Worm (Caenorhabditis elegans) whole organism, young adult: Measurements from ENCODE around the gene sru-4.

ENCODE experiments used
- C06A6.2 ChIP-seq: fragments of 200-800 bp; sonication (Bioruptor generic); conservative IDR thresholded peaks from 2 replicates; pipeline ENCODE4 v1.3.6; 2022; ENCODE audit warnings: missing genetic modification characterization, missing compliant biosample characterization
- C17E4.6 ChIP-seq: fragments of 200-800 bp; sonication (Bioruptor generic); IDR thresholded peaks from 2 replicates; pipeline ENCODE4 v1.3.6; 2022; ENCODE audit warnings: missing genetic modification reagents, missing genetic modification characterization, missing compliant biosample characterization
- F10E7.11 ChIP-seq: sonication (generic microtip); optimal IDR thresholded peaks from 2 replicates; lab custom pipeline; 2017; ENCODE audit warnings: mild to moderate bottlenecking, missing genetic modification characterization, moderate library complexity, missing compliant biosample characterization
- F22D6.2 ChIP-seq: sonication (generic microtip); optimal IDR thresholded peaks from 2 replicates; lab custom pipeline; 2016; ENCODE audit warnings: mild to moderate bottlenecking, missing genetic modification characterization, missing compliant biosample characterization
- F23B12.7 ChIP-seq: sonication (generic microtip); optimal IDR thresholded peaks from 2 replicates; lab custom pipeline; 2017; ENCODE audit warnings: missing genetic modification characterization, mild to moderate bottlenecking, missing compliant biosample characterization, antibody characterized with exemption, moderate library complexity; ENCODE audit not compliant: insufficient read depth
- F49E8.2 ChIP-seq: sonication (generic microtip); optimal IDR thresholded peaks from 3 replicates; lab custom pipeline; 2017; ENCODE audit warnings: missing genetic modification characterization, mild to moderate bottlenecking, missing compliant biosample characterization, antibody characterized with exemption, moderate library complexity; ENCODE audit not compliant: insufficient read depth
- F52B5.7 ChIP-seq: sonication (generic microtip); optimal IDR thresholded peaks from 2 replicates; lab custom pipeline; 2016; ENCODE audit warnings: mild to moderate bottlenecking, missing genetic modification characterization, missing compliant biosample characterization
- F55B11.4 ChIP-seq: sonication (generic microtip); optimal IDR thresholded peaks from 2 replicates; lab custom pipeline; 2016; ENCODE audit warnings: missing compliant biosample characterization, missing genetic modification characterization, borderline replicate concordance; ENCODE audit not compliant: insufficient read depth
- T07F8.4 ChIP-seq: sonication (generic microtip); optimal IDR thresholded peaks from 2 replicates; lab custom pipeline; 2016; ENCODE audit warnings: mild to moderate bottlenecking, missing genetic modification characterization, moderate library complexity, missing compliant biosample characterization
- T26A5.8 ChIP-seq: sonication (generic microtip); optimal IDR thresholded peaks from 2 replicates; lab custom pipeline; 2016; ENCODE audit warnings: missing genetic modification characterization, missing compliant biosample characterization
- Y56A3A.18 ChIP-seq: fragments of 200-800 bp; sonication (Bioruptor generic); IDR thresholded peaks from 2 replicates; pipeline ENCODE4 v1.3.6; 2022; ENCODE audit warnings: missing genetic modification reagents, missing genetic modification characterization, missing compliant biosample characterization
- ZK185.1 ChIP-seq: sonication (generic microtip); optimal IDR thresholded peaks from 2 replicates; lab custom pipeline; 2016; ENCODE audit warnings: mild to moderate bottlenecking, missing genetic modification characterization, missing compliant biosample characterization; ENCODE audit not compliant: poor library complexity, severe bottlenecking
- akir-1 ChIP-seq: fragments of 200-800 bp; sonication (Bioruptor generic); optimal IDR thresholded peaks from 2 replicates; lab custom pipeline; 2018; ENCODE audit warnings: mild to moderate bottlenecking, missing genetic modification characterization, moderate library complexity, missing compliant biosample characterization
- attf-3 ChIP-seq: fragments of 200-800 bp; sonication (Bioruptor generic); conservative IDR thresholded peaks from 2 replicates; pipeline ENCODE4 v1.3.6; 2022; ENCODE audit warnings: missing genetic modification reagents, missing genetic modification characterization, missing compliant biosample characterization
- attf-5 ChIP-seq: fragments of 200-800 bp; sonication (Bioruptor generic); optimal IDR thresholded peaks from 2 replicates; lab custom pipeline; 2018; ENCODE audit warnings: mild to moderate bottlenecking, missing genetic modification characterization, missing compliant biosample characterization
- bed-1 ChIP-seq: fragments of 200-800 bp; sonication (Bioruptor generic); IDR thresholded peaks from 2 replicates; pipeline ENCODE4 v1.3.6; 2022; ENCODE audit warnings: missing genetic modification reagents, missing genetic modification characterization, missing compliant biosample characterization
- cebp-1 ChIP-seq, 2 experiments: fragments of 200-800 bp in 1 of 2; sonication (Bioruptor generic) in 1 of 2; sonication (generic microtip) in 1 of 2; IDR thresholded peaks in 1 of 2; optimal IDR thresholded peaks in 1 of 2; 2 replicates each; pipeline versions ENCODE4 v1.3.6 to Lab custom; 2017 to 2022; ENCODE audit warnings: missing compliant biosample characterization in 2 of 2, missing genetic modification characterization in 2 of 2, mild to moderate bottlenecking in 1 of 2, missing genetic modification reagents in 1 of 2, moderate library complexity in 1 of 2
- cebp-2 ChIP-seq: fragments of 200-800 bp; sonication (Bioruptor generic); IDR thresholded peaks from 2 replicates; pipeline ENCODE4 v1.3.6; 2022; ENCODE audit warnings: missing genetic modification characterization, missing compliant biosample characterization
- ceh-27 ChIP-seq: fragments of 200-800 bp; sonication (Bioruptor generic); optimal IDR thresholded peaks from 2 replicates; lab custom pipeline; 2018; ENCODE audit warnings: mild to moderate bottlenecking, missing genetic modification characterization, moderate library complexity, missing compliant biosample characterization
- ceh-40 ChIP-seq: fragments of 200-800 bp; sonication (Bioruptor generic); IDR thresholded peaks from 2 replicates; pipeline ENCODE4 v1.3.6; 2022; ENCODE audit warnings: missing genetic modification characterization, missing compliant biosample characterization
- chd-7 ChIP-seq: sonication (generic microtip); optimal IDR thresholded peaks from 2 replicates; lab custom pipeline; 2016; ENCODE audit warnings: mild to moderate bottlenecking, missing genetic modification characterization, moderate library complexity, missing compliant biosample characterization
- die-1 ChIP-seq: sonication (generic microtip); optimal IDR thresholded peaks from 2 replicates; lab custom pipeline; 2016; ENCODE audit warnings: missing genotype, mild to moderate bottlenecking, missing genetic modification characterization, missing compliant biosample characterization
- efl-1 ChIP-seq: fragments of 150-350 bp; optimal IDR thresholded peaks from 2 replicates; lab custom pipeline; 2014; ENCODE audit warnings: missing biosample characterization, missing genetic modification reagents, missing genetic modification characterization
- ets-4 ChIP-seq: fragments of 200-800 bp; sonication (Bioruptor generic); optimal IDR thresholded peaks from 2 replicates; lab custom pipeline; 2018; ENCODE audit warnings: mild to moderate bottlenecking, missing genetic modification characterization, missing compliant biosample characterization
- him-1 ChIP-seq: sonication (generic microtip); optimal IDR thresholded peaks from 2 replicates; lab custom pipeline; 2016; ENCODE audit warnings: missing genotype, missing genetic modification reagents, missing genetic modification characterization, missing compliant biosample characterization
- hlh-12 ChIP-seq: sonication (generic microtip); optimal IDR thresholded peaks from 2 replicates; lab custom pipeline; 2016; ENCODE audit warnings: missing genetic modification characterization, missing compliant biosample characterization
- hmg-1.2 ChIP-seq: fragments of 200-800 bp; sonication (Bioruptor generic); IDR thresholded peaks from 2 replicates; pipeline ENCODE4 v1.3.6; 2022; ENCODE audit warnings: missing genetic modification reagents, missing genetic modification characterization, missing compliant biosample characterization
- hmg-20 ChIP-seq: fragments of 200-800 bp; sonication (Bioruptor generic); IDR thresholded peaks from 2 replicates; pipeline ENCODE4 v1.3.6; 2022; ENCODE audit warnings: missing genetic modification reagents, missing genetic modification characterization, missing compliant biosample characterization
- lag-1 ChIP-seq: fragments of 200-800 bp; sonication (Bioruptor generic); IDR thresholded peaks from 2 replicates; pipeline ENCODE4 v1.3.6; 2022; ENCODE audit warnings: missing genetic modification reagents, missing genetic modification characterization, missing compliant biosample characterization
- let-607 ChIP-seq, 2 experiments: fragments of 200-800 bp in 1 of 2; sonication (Bioruptor generic) in 1 of 2; sonication (generic microtip) in 1 of 2; optimal IDR thresholded peaks; 2 replicates each; lab custom pipeline; 2016 to 2018; ENCODE audit warnings: mild to moderate bottlenecking in 2 of 2, missing compliant biosample characterization in 2 of 2, missing genetic modification characterization in 2 of 2, moderate library complexity in 2 of 2, missing genotype in 1 of 2
- lir-1 ChIP-seq: fragments of 200-800 bp; sonication (Bioruptor generic); conservative IDR thresholded peaks from 2 replicates; pipeline ENCODE4 v1.3.6; 2022; ENCODE audit warnings: missing genetic modification reagents, missing genetic modification characterization, missing compliant biosample characterization
- lsy-27 ChIP-seq: sonication (generic microtip); optimal IDR thresholded peaks from 2 replicates; lab custom pipeline; 2017; ENCODE audit warnings: missing genetic modification characterization, mild to moderate bottlenecking, missing compliant biosample characterization, antibody characterized with exemption, missing genotype, borderline replicate concordance; ENCODE audit not compliant: insufficient read depth
- madf-3 ChIP-seq: fragments of 200-800 bp; sonication (Bioruptor generic); IDR thresholded peaks from 2 replicates; pipeline ENCODE4 v1.3.6; 2022; ENCODE audit warnings: missing genetic modification reagents, missing genetic modification characterization, missing compliant biosample characterization
- madf-8 ChIP-seq: fragments of 200-800 bp; sonication (Bioruptor generic); conservative IDR thresholded peaks from 2 replicates; pipeline ENCODE4 v1.3.6; 2022; ENCODE audit warnings: missing genetic modification reagents, missing genetic modification characterization, missing compliant biosample characterization
- mcd-1 ChIP-seq: fragments of 200-800 bp; sonication (Bioruptor generic); IDR thresholded peaks from 2 replicates; pipeline ENCODE4 v1.3.6; 2022; ENCODE audit warnings: missing genetic modification reagents, missing genetic modification characterization, missing compliant biosample characterization
- mel-28 ChIP-seq: sonication (generic microtip); optimal IDR thresholded peaks from 2 replicates; lab custom pipeline; 2016; ENCODE audit warnings: borderline replicate concordance, mild to moderate bottlenecking, missing genetic modification characterization, missing compliant biosample characterization
- nfya-2 ChIP-seq: fragments of 200-800 bp; sonication (Bioruptor generic); IDR thresholded peaks from 2 replicates; pipeline ENCODE4 v1.3.6; 2022; ENCODE audit warnings: missing genetic modification reagents, missing genetic modification characterization, missing compliant biosample characterization
- pbrm-1 ChIP-seq: fragments of 200-800 bp; sonication (Bioruptor generic); IDR thresholded peaks from 2 replicates; pipeline ENCODE4 v1.3.6; 2022; ENCODE audit warnings: missing genetic modification reagents, missing genetic modification characterization, missing compliant biosample characterization
- rec-8 ChIP-seq, 2 experiments: sonication (generic microtip); optimal IDR thresholded peaks; 2 replicates each; lab custom pipeline; 2016; ENCODE audit warnings: mild to moderate bottlenecking in 2 of 2, missing genetic modification characterization in 2 of 2, missing genetic modification reagents in 2 of 2, missing genotype in 2 of 2, missing biosample characterization in 1 of 2, missing compliant biosample characterization in 1 of 2, moderate library complexity in 1 of 2
- repo-1 ChIP-seq: sonication (generic microtip); optimal IDR thresholded peaks from 2 replicates; lab custom pipeline; 2017; ENCODE audit warnings: mild to moderate bottlenecking, missing genetic modification characterization, missing compliant biosample characterization
- tbx-9 ChIP-seq: sonication (generic microtip); optimal IDR thresholded peaks from 2 replicates; lab custom pipeline; 2016; ENCODE audit warnings: borderline replicate concordance, missing genetic modification characterization, inconsistent platforms, missing compliant biosample characterization
- unc-62 ChIP-seq: fragments of 150-350 bp; optimal IDR thresholded peaks from 2 replicates; lab custom pipeline; 2014; ENCODE audit warnings: missing biosample characterization, missing genetic modification reagents, missing genetic modification characterization
- ztf-18 ChIP-seq: sonication (generic microtip); optimal IDR thresholded peaks from 2 replicates; lab custom pipeline; 2016; ENCODE audit warnings: missing genotype, mild to moderate bottlenecking, missing genetic modification characterization, missing compliant biosample characterization
- ztf-22 ChIP-seq: fragments of 200-800 bp; sonication (Bioruptor generic); optimal IDR thresholded peaks from 2 replicates; lab custom pipeline; 2018; ENCODE audit warnings: mild to moderate bottlenecking, missing genetic modification characterization, moderate library complexity, missing compliant biosample characterization
- ztf-25 ChIP-seq: fragments of 200-800 bp; sonication (Bioruptor generic); IDR thresholded peaks from 2 replicates; pipeline ENCODE4 v1.3.6; 2022; ENCODE audit warnings: missing genetic modification reagents, missing genetic modification characterization, missing compliant biosample characterization
- ztf-3 ChIP-seq: fragments of 200-800 bp; sonication (Bioruptor generic); optimal IDR thresholded peaks from 2 replicates; lab custom pipeline; 2018; ENCODE audit warnings: mild to moderate bottlenecking, missing genetic modification characterization, missing compliant biosample characterization
- ztf-6 ChIP-seq: fragments of 200-800 bp; sonication (Bioruptor generic); IDR thresholded peaks from 2 replicates; pipeline ENCODE4 v1.3.6; 2022; ENCODE audit warnings: missing genetic modification reagents, missing genetic modification characterization, missing compliant biosample characterization

Gene sru-4

DNA sequence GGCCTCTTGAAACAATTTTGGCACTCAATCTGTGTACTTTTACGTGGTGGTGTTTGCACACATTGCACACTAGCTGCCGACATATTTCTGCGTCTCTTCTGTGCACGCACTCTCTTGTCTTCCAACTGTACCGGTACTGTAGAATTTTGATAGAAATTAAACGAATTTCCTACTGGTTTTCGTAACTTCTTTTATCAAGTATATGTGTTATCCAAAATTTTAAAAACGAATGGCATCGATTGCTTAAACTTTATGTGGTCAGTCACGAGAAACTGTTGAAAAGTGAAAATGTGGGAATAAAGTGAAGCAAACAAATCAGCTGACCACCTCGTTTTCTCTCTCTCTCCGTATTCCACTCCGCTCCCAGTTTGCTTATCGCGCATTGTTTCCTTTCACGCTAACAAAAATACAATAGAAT, 15.2 kb downstream of the sru-4 start (continued):
- TF ChIP-seq mcd-1 (GFP tag; lab: Robert Waterston, UW) = 0 out of 2 replicates have a peak, but pooled peaks have one; percentile 26
- peak; percentile 95 for TF ChIP-seq hmg-1.2 (GFP tag; lab: Robert Waterston, UW)
- TF ChIP-seq pbrm-1 (GFP tag; lab: Robert Waterston, UW) = no peak
- TF ChIP-seq ztf-25 (GFP tag; lab: Robert Waterston, UW) = no peak
- TF ChIP-seq repo-1 = no peak
- no peak for TF ChIP-seq hmg-20 (GFP tag; lab: Robert Waterston, UW)
- TF ChIP-seq madf-3 (GFP tag; lab: Robert Waterston, UW) = no peak
- TF ChIP-seq tbx-9 (tag; lab: Kevin White, UChicago) = no peak
- TF ChIP-seq ztf-18 (tag; lab: Kevin White, UChicago) = no peak
- TF ChIP-seq ztf-3 (GFP tag; lab: Kevin White, UChicago) = no peak
- TF ChIP-seq attf-5 (GFP tag; lab: Kevin White, UChicago) = peak; percentile 60
- peak; percentile 58; the same call in 1 of the 2 replicates for TF ChIP-seq attf-3 (GFP tag; lab: Robert Waterston, UW)
- no peak for TF ChIP-seq mel-28 (tag; lab: Kevin White, UChicago)
- no peak for TF ChIP-seq C06A6.2
- no peak for TF ChIP-seq T07F8.4
- no peak for TF ChIP-seq C17E4.6 (GFP tag; lab: Robert Waterston, UW)
- TF ChIP-seq nfya-2 (GFP tag; lab: Robert Waterston, UW) = no peak
- peak; percentile 26 for TF ChIP-seq efl-1 (GFP tag; lab: Kevin White, UChicago)
- no peak for TF ChIP-seq hlh-12
- TF ChIP-seq him-1 (tag; lab: Kevin White, UChicago) = no peak
- no peak for TF ChIP-seq lag-1
- no peak for TF ChIP-seq bed-1 (GFP tag; lab: Robert Waterston, UW)
- TF ChIP-seq ceh-27 (GFP tag; lab: Kevin White, UChicago) = no peak
- no peak for TF ChIP-seq ztf-6 (GFP tag; lab: Robert Waterston, UW)
- TF ChIP-seq Y56A3A.18 (GFP tag; lab: Robert Waterston, UW) = no peak
- TF ChIP-seq ets-4 (GFP tag; lab: Kevin White, UChicago) = no peak
- TF ChIP-seq F55B11.4 (tag; lab: Kevin White, UChicago) = no peak
- TF ChIP-seq die-1 (tag; lab: Kevin White, UChicago) = no peak
- no peak for TF ChIP-seq let-607 (tag; optimal IDR thresholded peaks at IDR 0.05; lab: Kevin White, UChicago)
- no peak for TF ChIP-seq F49E8.2
- no peak for TF ChIP-seq cebp-2 (GFP tag; lab: Robert Waterston, UW)
- TF ChIP-seq lsy-27 (tag; lab: Kevin White, UChicago) = no peak
- TF ChIP-seq F10E7.11 (tag; lab: Kevin White, UChicago) = no peak
- TF ChIP-seq akir-1 (GFP tag; lab: Kevin White, UChicago) = no peak
- no peak for TF ChIP-seq ZK185.1 (tag; lab: Kevin White, UChicago)
- no peak for TF ChIP-seq unc-62 (GFP tag; lab: Kevin White, UChicago)
- no peak for TF ChIP-seq F52B5.7
- peak; percentile 32; the same call in 1 of the 2 replicates for TF ChIP-seq madf-8 (GFP tag; lab: Robert Waterston, UW)
- no peak for TF ChIP-seq F23B12.7 (tag; lab: Kevin White, UChicago)
- no peak for TF ChIP-seq rec-8 (tag; optimal IDR thresholded peaks at IDR 0.05; lab: Kevin White, UChicago)
- no peak for TF ChIP-seq T26A5.8 (tag; lab: Kevin White, UChicago)
- TF ChIP-seq ceh-40 (GFP tag; lab: Robert Waterston, UW) = no peak
- TF ChIP-seq ztf-22 (GFP tag; lab: Kevin White, UChicago) = no peak
- no peak for TF ChIP-seq F22D6.2
- TF ChIP-seq cebp-1 (GFP tag; IDR thresholded peaks at IDR 0.05; lab: Robert Waterston, UW) = no peak
- TF ChIP-seq cebp-1 (tag; optimal IDR thresholded peaks at IDR 0.05; lab: Kevin White, UChicago) = peak; percentile 67
- no peak for TF ChIP-seq chd-7 (tag; lab: Kevin White, UChicago)
- TF ChIP-seq lir-1 (GFP tag; lab: Robert Waterston, UW) = no peak
